Fruit fly (Drosophila melanogaster) whole organism: ENCODE results near the gene CG7550.

ENCODE experiments used
- CG8478 ChIP-seq: fragments of >200 bp; optimal IDR thresholded peaks from 2 replicates; lab custom pipeline; 2018; ENCODE audit warnings: inconsistent platforms
- Dll ChIP-seq: fragments of >200 bp; optimal IDR thresholded peaks from 2 replicates; lab custom pipeline; 2017
- EcR ChIP-seq, 2 experiments: fragments of >200 bp; optimal IDR thresholded peaks; 2 replicates each; lab custom pipeline; 2017; ENCODE audit warnings: missing biosample characterization in 2 of 2, missing genetic modification characterization in 2 of 2, missing genetic modification reagents in 2 of 2
- pan ChIP-seq: fragments of >200 bp; optimal IDR thresholded peaks from 2 replicates; lab custom pipeline; 2017
- psq ChIP-seq: fragments of >200 bp; optimal IDR thresholded peaks from 2 replicates; lab custom pipeline; 2017
- usp ChIP-seq: fragments of >200 bp; optimal IDR thresholded peaks from 2 replicates; lab custom pipeline; 2017; ENCODE audit warnings: missing biosample characterization, missing genetic modification characterization, mixed read lengths

Gene CG7550

dm6 chr3L:8097101-8097500 is 27.2 kb downstream of the CG7550 start:
- TF ChIP-seq Dll (lab: Kevin White, UChicago): no peak
- TF ChIP-seq CG8478 (lab: Kevin White, UChicago): no peak
- no peak for TF ChIP-seq psq (lab: Kevin White, UChicago)
- no peak for TF ChIP-seq usp (GFP tag; lab: Kevin White, UChicago)
- no peak for TF ChIP-seq pan
- TF ChIP-seq EcR (GFP tag; optimal IDR thresholded peaks at IDR 0.05; lab: Kevin White, UChicago): no peak

- TF ChIP-seq usp (GFP tag; lab: Kevin White, UChicago) (no peak), CG8478 (lab: Kevin White, UChicago) (no peak), Dll (lab: Kevin White, UChicago) (no peak), EcR (GFP tag; optimal IDR thresholded peaks at IDR 0.05; lab: Kevin White, UChicago) (no peak), pan (no peak), psq (lab: Kevin White, UChicago) (no peak)
Observed at dm6 chr3L:8096106-8096558, 28.2 kb downstream of the CG7550 start.

dm6 chr3L:8094652-8095129 is 29.6 kb downstream of the CG7550 start:
- TF ChIP-seq Dll (lab: Kevin White, UChicago) (no peak), usp (GFP tag; lab: Kevin White, UChicago) (no peak), pan (no peak), CG8478 (lab: Kevin White, UChicago) (no peak), psq (lab: Kevin White, UChicago) (no peak), EcR (GFP tag; optimal IDR thresholded peaks at IDR 0.05; lab: Kevin White, UChicago) (no peak)

dm6 chr3L:8093553-8093952 is 30.8 kb downstream of the CG7550 start:
- TF ChIP-seq Dll (lab: Kevin White, UChicago): no peak
- no peak for TF ChIP-seq psq (lab: Kevin White, UChicago)
- no peak for TF ChIP-seq CG8478 (lab: Kevin White, UChicago)
- TF ChIP-seq usp (GFP tag; lab: Kevin White, UChicago): no peak
- no peak for TF ChIP-seq EcR (GFP tag; optimal IDR thresholded peaks at IDR 0.05; lab: Kevin White, UChicago)
- no peak for TF ChIP-seq pan

dm6 chr3L:8091650-8092068 is 32.7 kb downstream of the CG7550 start, which contains the start of gene CG7565:
CG7565 (minus strand) TSS chr3L:8091786.
- TF ChIP-seq pan (no peak), Dll (lab: Kevin White, UChicago) (no peak), psq (lab: Kevin White, UChicago) (no peak), EcR (GFP tag; optimal IDR thresholded peaks at IDR 0.05; lab: Kevin White, UChicago) (no peak), CG8478 (lab: Kevin White, UChicago) (no peak), usp (GFP tag; lab: Kevin White, UChicago) (no peak)

- TF ChIP-seq usp (GFP tag; lab: Kevin White, UChicago): no peak
- TF ChIP-seq CG8478 (lab: Kevin White, UChicago): no peak
- TF ChIP-seq EcR (GFP tag; optimal IDR thresholded peaks at IDR 0.05; lab: Kevin White, UChicago): no peak
- TF ChIP-seq psq (lab: Kevin White, UChicago): no peak
- no peak for TF ChIP-seq Dll (lab: Kevin White, UChicago)
- no peak for TF ChIP-seq pan
Observed at dm6 chr3L:8086218-8086617, 38.1 kb downstream of the CG7550 start.

dm6 chr3L:8081822-8082221 is 42.5 kb downstream of the CG7550 start:
- no peak for TF ChIP-seq CG8478 (lab: Kevin White, UChicago)

- TF ChIP-seq CG8478 (lab: Kevin White, UChicago) (no peak), Dll (lab: Kevin White, UChicago) (no peak), pan (no peak), EcR (GFP tag; optimal IDR thresholded peaks at IDR 0.05; lab: Kevin White, UChicago) (no peak), usp (GFP tag; lab: Kevin White, UChicago) (no peak), psq (lab: Kevin White, UChicago) (no peak)
Observed at dm6 chr3L:8080790-8081189, 43.5 kb downstream of the CG7550 start.

- TF ChIP-seq psq (lab: Kevin White, UChicago) (no peak), CG8478 (lab: Kevin White, UChicago) (no peak), EcR (GFP tag; optimal IDR thresholded peaks at IDR 0.05; lab: Kevin White, UChicago) (no peak)
Observed at dm6 chr3L:8079598-8079997, 44.7 kb downstream of the CG7550 start.

dm6 chr3L:8077953-8078352 is 46.4 kb downstream of the CG7550 start:
- TF ChIP-seq Dll (lab: Kevin White, UChicago) (no peak), usp (GFP tag; lab: Kevin White, UChicago) (no peak), EcR (GFP tag; optimal IDR thresholded peaks at IDR 0.05; lab: Kevin White, UChicago) (no peak), psq (lab: Kevin White, UChicago) (no peak), CG8478 (lab: Kevin White, UChicago) (no peak), pan (no peak)

- TF ChIP-seq CG8478 (lab: Kevin White, UChicago) (no peak), pan (no peak), EcR (GFP tag; optimal IDR thresholded peaks at IDR 0.05; lab: Kevin White, UChicago) (no peak)
Observed at dm6 chr3L:8077207-8077606, 47.1 kb downstream of the CG7550 start.

- TF ChIP-seq pan: no peak
- no peak for TF ChIP-seq CG8478 (lab: Kevin White, UChicago)
- TF ChIP-seq usp (GFP tag; lab: Kevin White, UChicago): no peak
- no peak for TF ChIP-seq psq (lab: Kevin White, UChicago)
- TF ChIP-seq EcR (GFP tag; optimal IDR thresholded peaks at IDR 0.05; lab: Kevin White, UChicago): no peak
- TF ChIP-seq Dll (lab: Kevin White, UChicago): no peak
Observed at dm6 chr3L:8076160-8076559, 48.2 kb downstream of the CG7550 start.

dm6 chr3L:8074944-8075343 is 49.4 kb downstream of the CG7550 start:
- TF ChIP-seq psq (lab: Kevin White, UChicago) (no peak), CG8478 (lab: Kevin White, UChicago) (no peak), pan (no peak), Dll (lab: Kevin White, UChicago) (no peak), usp (GFP tag; lab: Kevin White, UChicago) (no peak), EcR (GFP tag; optimal IDR thresholded peaks at IDR 0.05; lab: Kevin White, UChicago) (no peak)
